Fruit fly (Drosophila melanogaster): ENCODE results near the gene CG10413.

The CG10413 gene

dm6 chr2L:18616019-18616418 lies 11.0 kb upstream of the CG10413 start, which contains the start of gene IFT46:
Gene IFT46 (minus strand): TSS chr2L:18616106.
- TF ChIP-seq CG5204 (GFP tag; optimal IDR thresholded peaks at IDR 0.05) (no peak), bab1 (GFP tag; optimal IDR thresholded peaks at IDR 0.05) (no peak), CG1620 (GFP tag; optimal IDR thresholded peaks at IDR 0.05) (no peak), cic (GFP tag; optimal IDR thresholded peaks at IDR 0.05) (no peak), CG14711 (tag; optimal IDR thresholded peaks at IDR 0.05) (no peak), kay (GFP tag; ENCODE audit: borderline replicate concordance) (no peak), CG11617 (GFP tag; optimal IDR thresholded peaks at IDR 0.05) (no peak), CG12768 (GFP tag; optimal IDR thresholded peaks at IDR 0.05) (no peak), CG7101 (tag; optimal IDR thresholded peaks at IDR 0.05) (no peak), Clk (GFP tag; optimal IDR thresholded peaks at IDR 0.05) (no peak), CG7045 (GFP tag; optimal IDR thresholded peaks at IDR 0.05) (no peak), cnc (optimal IDR thresholded peaks at IDR 0.05) (no peak), Hr96 (GFP tag; optimal IDR thresholded peaks at IDR 0.05) (no peak), pad (GFP tag; optimal IDR thresholded peaks at IDR 0.05) (no peak), toe (GFP tag; optimal IDR thresholded peaks at IDR 0.05) (no peak)

DNA sequence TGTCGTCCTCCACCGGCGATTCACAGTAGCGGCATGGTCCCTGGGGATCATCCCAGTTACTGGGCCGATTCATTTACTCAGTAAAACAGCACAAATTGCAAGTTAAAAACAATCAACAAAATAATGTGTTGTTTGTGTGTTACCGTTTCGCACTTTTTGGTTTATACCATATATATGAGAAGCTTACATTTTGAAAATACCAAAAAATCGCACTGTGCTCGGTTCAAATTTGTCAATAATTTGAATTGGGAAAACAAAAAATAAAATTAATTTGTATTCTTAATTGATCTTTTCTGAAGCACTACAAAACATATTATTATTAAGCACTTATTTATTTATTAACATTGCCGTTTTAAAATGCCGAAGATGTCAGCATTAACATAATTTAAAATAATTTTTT lies 7.1 kb upstream of the CG10413 start, which contains the start of gene Atac2:
Gene Atac2, minus strand, starts transcription at position 144 of the 400 bp plus-strand sequence.
- TF ChIP-seq bab1 (GFP tag; optimal IDR thresholded peaks at IDR 0.05) (no peak), CG1620 (GFP tag; optimal IDR thresholded peaks at IDR 0.05) (no peak), CG14711 (tag; optimal IDR thresholded peaks at IDR 0.05) (no peak), tj (GFP tag; optimal IDR thresholded peaks at IDR 0.05) (no peak), Crg-1 (GFP tag; optimal IDR thresholded peaks at IDR 0.05) (no peak), Clk (GFP tag; optimal IDR thresholded peaks at IDR 0.05) (no peak), Mnt (GFP tag; optimal IDR thresholded peaks at IDR 0.05) (no peak), ovo (GFP tag; optimal IDR thresholded peaks at IDR 0.05) (no peak), kay (GFP tag; ENCODE audit: borderline replicate concordance) (no peak), cnc (optimal IDR thresholded peaks at IDR 0.05) (no peak), CG7101 (tag; optimal IDR thresholded peaks at IDR 0.05) (no peak), pad (GFP tag; optimal IDR thresholded peaks at IDR 0.05) (no peak), Hr96 (GFP tag; optimal IDR thresholded peaks at IDR 0.05) (no peak), toe (GFP tag; optimal IDR thresholded peaks at IDR 0.05) (no peak), CG11617 (GFP tag; optimal IDR thresholded peaks at IDR 0.05) (no peak), CG7045 (GFP tag; optimal IDR thresholded peaks at IDR 0.05) (no peak), CG5204 (GFP tag; optimal IDR thresholded peaks at IDR 0.05) (no peak), CG33017 (tag; optimal IDR thresholded peaks at IDR 0.05) (no peak)

DNA sequence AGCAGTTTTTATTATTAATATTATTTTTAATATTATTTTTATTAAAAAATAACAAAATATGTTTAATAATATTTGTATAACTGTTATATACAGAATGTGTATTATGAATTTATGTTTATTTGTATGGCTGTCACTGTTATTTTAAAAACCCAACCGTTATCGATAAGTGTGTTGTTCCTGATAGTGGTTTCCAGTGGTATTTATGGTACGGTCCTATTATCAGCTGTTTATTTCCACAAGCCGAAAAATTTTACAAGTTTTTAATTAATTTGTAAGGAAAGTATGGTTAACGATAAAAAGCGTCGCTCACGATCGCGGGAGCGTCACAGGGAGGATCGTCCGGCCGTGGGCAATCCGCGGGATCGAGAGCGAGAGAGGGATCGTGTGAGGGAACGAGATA lies 1.6 kb upstream of the CG10413 start, which contains the start of gene CG10333:
Gene CG10333, plus strand, starts transcription at position 191 of the 400 bp plus-strand sequence.
- TF ChIP-seq bab1 (GFP tag; optimal IDR thresholded peaks at IDR 0.05) = peak; percentile 11
- no peak for TF ChIP-seq CG33017 (tag; optimal IDR thresholded peaks at IDR 0.05)
- no peak for TF ChIP-seq kay (GFP tag; ENCODE audit: borderline replicate concordance)

- TF ChIP-seq Hr96 (GFP tag; optimal IDR thresholded peaks at IDR 0.05) = no peak
- TF ChIP-seq CG12768 (GFP tag; optimal IDR thresholded peaks at IDR 0.05) = no peak
- TF ChIP-seq Mnt (GFP tag; optimal IDR thresholded peaks at IDR 0.05) = no peak
- TF ChIP-seq tj (GFP tag; optimal IDR thresholded peaks at IDR 0.05) = no peak
- no peak for TF ChIP-seq pad (GFP tag; optimal IDR thresholded peaks at IDR 0.05)
- no peak for TF ChIP-seq CG7045 (GFP tag; optimal IDR thresholded peaks at IDR 0.05)
- TF ChIP-seq cic (GFP tag; optimal IDR thresholded peaks at IDR 0.05) = no peak
- TF ChIP-seq bab1 (GFP tag; optimal IDR thresholded peaks at IDR 0.05) = no peak
- no peak for TF ChIP-seq CG14711 (tag; optimal IDR thresholded peaks at IDR 0.05)
Observed at dm6 chr2L:18605549-18605948, 500 bp upstream of the CG10413 start, which contains the start of gene CG31789. Gene CG31789 (plus strand): TSS chr2L:18605928.

DNA sequence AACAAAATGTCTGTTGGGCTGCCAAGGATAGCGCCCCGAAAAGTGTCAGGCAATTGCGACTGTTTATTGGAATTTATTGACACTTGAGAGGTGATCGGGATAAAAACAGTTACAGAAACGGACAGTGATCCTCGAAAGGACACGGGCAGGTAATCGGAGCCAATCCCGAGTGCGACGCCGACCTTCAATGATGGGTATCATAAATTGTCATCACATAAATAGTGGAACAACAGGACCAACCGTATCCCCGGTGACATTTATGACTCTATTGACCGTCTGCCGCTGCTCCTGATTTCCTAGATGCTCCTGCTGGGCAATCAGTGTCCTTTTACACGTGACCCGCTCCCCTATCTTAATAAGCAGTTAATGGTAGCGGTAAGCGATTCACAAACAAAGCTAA lies 5.9 kb downstream of the CG10413 start:
- TF ChIP-seq CG33017 (tag; optimal IDR thresholded peaks at IDR 0.05) = no peak
- no peak for TF ChIP-seq ovo (GFP tag; optimal IDR thresholded peaks at IDR 0.05)
- TF ChIP-seq toe (GFP tag; optimal IDR thresholded peaks at IDR 0.05) = no peak
- TF ChIP-seq kay (GFP tag; ENCODE audit: borderline replicate concordance) = no peak
- TF ChIP-seq tj (GFP tag; optimal IDR thresholded peaks at IDR 0.05) = no peak
- TF ChIP-seq bab1 (GFP tag; optimal IDR thresholded peaks at IDR 0.05) = no peak
- no peak for TF ChIP-seq Mnt (GFP tag; optimal IDR thresholded peaks at IDR 0.05)
- no peak for TF ChIP-seq cic (GFP tag; optimal IDR thresholded peaks at IDR 0.05)
- TF ChIP-seq pad (GFP tag; optimal IDR thresholded peaks at IDR 0.05) = no peak
- no peak for TF ChIP-seq Clk (GFP tag; optimal IDR thresholded peaks at IDR 0.05)
- no peak for TF ChIP-seq CG11617 (GFP tag; optimal IDR thresholded peaks at IDR 0.05)
- no peak for TF ChIP-seq CG14711 (tag; optimal IDR thresholded peaks at IDR 0.05)
- no peak for TF ChIP-seq CG12768 (GFP tag; optimal IDR thresholded peaks at IDR 0.05)
- no peak for TF ChIP-seq Crg-1 (GFP tag; optimal IDR thresholded peaks at IDR 0.05)
- no peak for TF ChIP-seq CG5204 (GFP tag; optimal IDR thresholded peaks at IDR 0.05)
- no peak for TF ChIP-seq CG7045 (GFP tag; optimal IDR thresholded peaks at IDR 0.05)

- no peak for TF ChIP-seq ovo (GFP tag; optimal IDR thresholded peaks at IDR 0.05)
- no peak for TF ChIP-seq CG11617 (GFP tag; optimal IDR thresholded peaks at IDR 0.05)
- no peak for TF ChIP-seq cic (GFP tag; optimal IDR thresholded peaks at IDR 0.05)
- TF ChIP-seq CG7101 (tag; optimal IDR thresholded peaks at IDR 0.05) = no peak
- no peak for TF ChIP-seq Clk (GFP tag; optimal IDR thresholded peaks at IDR 0.05)
- TF ChIP-seq tj (GFP tag; optimal IDR thresholded peaks at IDR 0.05) = no peak
- TF ChIP-seq CG33017 (tag; optimal IDR thresholded peaks at IDR 0.05) = no peak
- no peak for TF ChIP-seq bab1 (GFP tag; optimal IDR thresholded peaks at IDR 0.05)
- TF ChIP-seq kay (GFP tag; ENCODE audit: borderline replicate concordance) = no peak
- no peak for TF ChIP-seq toe (GFP tag; optimal IDR thresholded peaks at IDR 0.05)
- no peak for TF ChIP-seq pad (GFP tag; optimal IDR thresholded peaks at IDR 0.05)
- TF ChIP-seq CG5204 (GFP tag; optimal IDR thresholded peaks at IDR 0.05) = no peak
- no peak for TF ChIP-seq CG14711 (tag; optimal IDR thresholded peaks at IDR 0.05)
- TF ChIP-seq CG7045 (GFP tag; optimal IDR thresholded peaks at IDR 0.05) = no peak
- TF ChIP-seq cnc (optimal IDR thresholded peaks at IDR 0.05) = no peak
- TF ChIP-seq Crg-1 (GFP tag; optimal IDR thresholded peaks at IDR 0.05) = no peak
- TF ChIP-seq Hr96 (GFP tag; optimal IDR thresholded peaks at IDR 0.05) = no peak
- TF ChIP-seq CG12768 (GFP tag; optimal IDR thresholded peaks at IDR 0.05) = no peak
- TF ChIP-seq Mnt (GFP tag; optimal IDR thresholded peaks at IDR 0.05) = no peak
- no peak for TF ChIP-seq CG1620 (GFP tag; optimal IDR thresholded peaks at IDR 0.05)
Observed at dm6 chr2L:18598150-18598723, 6.8 kb downstream of the CG10413 start.

Data from whole organism, adult.